Worm (Caenorhabditis elegans): Measurements from ENCODE around the gene Y54F10AM.6.

ce11 chrIII:2482171-2482570, 26.4 kb upstream of the Y54F10AM.6 start:
- TF ChIP-seq tab-1 (GFP tag; IDR thresholded peaks at IDR 0.05) = no peak
- no peak for TF ChIP-seq T22C8.4 (GFP tag; IDR thresholded peaks at IDR 0.05)
- TF ChIP-seq klf-2 (GFP tag; conservative IDR thresholded peaks at IDR 0.05) = no peak
- TF ChIP-seq flt-1 (GFP tag; IDR thresholded peaks at IDR 0.05) = no peak
- no peak for TF ChIP-seq med-1 (GFP tag; optimal IDR thresholded peaks at IDR 0.05; ENCODE audit: insufficient read depth)
- TF ChIP-seq cog-1 (tag; optimal IDR thresholded peaks at IDR 0.05) = no peak
- TF ChIP-seq ztf-29 (GFP tag; IDR thresholded peaks at IDR 0.05) = no peak
- no peak for TF ChIP-seq ztf-23 (GFP tag; IDR thresholded peaks at IDR 0.05)
